Fruit fly (Drosophila melanogaster) whole organism, embryonic: ENCODE results near the gene fliI.
A peak's percentile ranks its signal among the peaks of the same experiment; 100 is the strongest.

Experiments
- Ada2b ChIP-seq: fragments of 200-800 bp; sonication (Bioruptor generic); IDR thresholded peaks from 2 replicates; pipeline ENCODE4 v1.3.6; 2022; ENCODE audit warnings: missing biosample characterization, missing genetic modification characterization
- BtbVII ChIP-seq: fragments of 200-800 bp; sonication (Bioruptor generic); optimal IDR thresholded peaks from 3 replicates; lab custom pipeline; 2017; ENCODE audit warnings: missing biosample characterization, mild to moderate bottlenecking, missing genetic modification characterization
- CG10209 ChIP-seq: fragments of 200-800 bp; sonication (Bioruptor generic); optimal IDR thresholded peaks from 3 replicates; lab custom pipeline; 2017; ENCODE audit warnings: missing biosample characterization, mild to moderate bottlenecking, missing genetic modification characterization, missing genetic modification reagents
- CG11247 ChIP-seq: fragments of 200-800 bp; sonication (Bioruptor generic); IDR thresholded peaks from 2 replicates; pipeline ENCODE4 v1.3.6; 2022; ENCODE audit warnings: missing biosample characterization, missing genetic modification characterization
- CG11560 ChIP-seq: fragments of 200-800 bp; sonication (Bioruptor generic); IDR thresholded peaks from 3 replicates; pipeline ENCODE4 v1.3.6; 2022; ENCODE audit warnings: missing biosample characterization, missing genetic modification characterization
- CG12299 ChIP-seq: fragments of 200-800 bp; sonication (Bioruptor generic); optimal IDR thresholded peaks from 2 replicates; lab custom pipeline; 2018; ENCODE audit warnings: missing biosample characterization, mild to moderate bottlenecking, missing genetic modification characterization
- CG13287 ChIP-seq: fragments of 200-800 bp; sonication (Bioruptor generic); IDR thresholded peaks from 2 replicates; pipeline ENCODE4 v1.3.6; 2022; ENCODE audit warnings: missing biosample characterization, missing genetic modification characterization; ENCODE audit not compliant: partially characterized antibody
- CG13624 ChIP-seq: fragments of 200-800 bp; sonication (Bioruptor generic); optimal IDR thresholded peaks from 2 replicates; lab custom pipeline; 2016; ENCODE audit warnings: missing biosample characterization, missing genetic modification characterization
- CG15479 ChIP-seq: fragments of 200-800 bp; sonication (Bioruptor generic); optimal IDR thresholded peaks from 3 replicates; lab custom pipeline; 2019; ENCODE audit warnings: missing biosample characterization, mild to moderate bottlenecking, missing genetic modification characterization, moderate library complexity
- CG16779 ChIP-seq: fragments of 200-800 bp; sonication (Bioruptor generic); IDR thresholded peaks from 2 replicates; pipeline ENCODE4 v1.3.6; 2022; ENCODE audit warnings: missing biosample characterization, missing genetic modification characterization
- CG17802 ChIP-seq: fragments of 200-800 bp; sonication (Bioruptor generic); optimal IDR thresholded peaks from 2 replicates; lab custom pipeline; 2018; ENCODE audit warnings: missing biosample characterization, mild to moderate bottlenecking, missing genetic modification characterization, moderate library complexity
- CG2120 ChIP-seq: fragments of 200-800 bp; sonication (Bioruptor generic); optimal IDR thresholded peaks from 3 replicates; lab custom pipeline; 2016; ENCODE audit warnings: missing biosample characterization, missing genetic modification characterization
- CG2712 ChIP-seq: fragments of 200-800 bp; optimal IDR thresholded peaks from 3 replicates; lab custom pipeline; 2019; ENCODE audit warnings: missing biosample characterization, mild to moderate bottlenecking, missing genetic modification characterization, moderate library complexity
- CG4360 ChIP-seq: fragments of 200-800 bp; sonication (Bioruptor generic); IDR thresholded peaks from 2 replicates; pipeline ENCODE4 v1.3.6; 2022; ENCODE audit warnings: missing biosample characterization, missing genetic modification characterization
- CG6254 ChIP-seq: fragments of 200-800 bp; sonication (Bioruptor generic); optimal IDR thresholded peaks from 3 replicates; lab custom pipeline; 2017; ENCODE audit warnings: mild to moderate bottlenecking, missing biosample characterization, missing genetic modification reagents, missing genetic modification characterization
- CG7372 ChIP-seq: fragments of 200-800 bp; sonication (Bioruptor generic); IDR thresholded peaks from 2 replicates; pipeline ENCODE4 v1.3.6; 2022; ENCODE audit warnings: missing biosample characterization, missing genetic modification characterization
- CG8924 ChIP-seq: fragments of 200-800 bp; optimal IDR thresholded peaks from 3 replicates; lab custom pipeline; 2019; ENCODE audit warnings: missing biosample characterization, mild to moderate bottlenecking, missing genetic modification characterization, moderate library complexity
- CG9215 ChIP-seq: fragments of 200-800 bp; sonication (Bioruptor generic); IDR thresholded peaks from 2 replicates; pipeline ENCODE4 v1.3.6; 2022; ENCODE audit warnings: missing biosample characterization, missing genetic modification characterization
- Camta ChIP-seq: fragments of 200-800 bp; sonication (Bioruptor generic); optimal IDR thresholded peaks from 2 replicates; lab custom pipeline; 2016; ENCODE audit warnings: missing biosample characterization, missing genetic modification characterization
- Dip3 ChIP-seq: fragments of 200-800 bp; sonication (Bioruptor generic); optimal IDR thresholded peaks from 3 replicates; lab custom pipeline; 2016; ENCODE audit warnings: missing biosample characterization, missing genetic modification characterization
- H2.0 ChIP-seq: fragments of 200-800 bp; sonication (Bioruptor generic); IDR thresholded peaks from 2 replicates; pipeline ENCODE4 v1.3.6; 2022; ENCODE audit warnings: missing biosample characterization, missing genetic modification characterization
- HLH3B ChIP-seq: fragments of 200-800 bp; sonication (Bioruptor generic); IDR thresholded peaks from 2 replicates; pipeline ENCODE4 v1.3.6; 2022; ENCODE audit warnings: missing biosample characterization, missing genetic modification characterization
- HLH4C ChIP-seq: fragments of 200-800 bp; sonication (Bioruptor generic); IDR thresholded peaks from 3 replicates; pipeline ENCODE4 v1.3.6; 2022; ENCODE audit warnings: missing biosample characterization, missing genetic modification characterization; ENCODE audit not compliant: partially characterized antibody
- Jarid2 ChIP-seq: fragments of 200-800 bp; sonication (Bioruptor generic); optimal IDR thresholded peaks from 3 replicates; lab custom pipeline; 2017; ENCODE audit warnings: mild to moderate bottlenecking, missing biosample characterization, missing genetic modification reagents, missing genetic modification characterization
- Mes4 ChIP-seq: fragments of 200-800 bp; sonication (Bioruptor generic); optimal IDR thresholded peaks from 2 replicates; lab custom pipeline; 2016; ENCODE audit warnings: missing biosample characterization, missing genetic modification characterization
- NC2α ChIP-seq: fragments of 200-800 bp; sonication (Bioruptor generic); optimal IDR thresholded peaks from 2 replicates; lab custom pipeline; 2016; ENCODE audit warnings: missing biosample characterization, missing genetic modification characterization
- Oli ChIP-seq: fragments of 200-800 bp; sonication (Bioruptor generic); optimal IDR thresholded peaks from 2 replicates; lab custom pipeline; 2018; ENCODE audit warnings: missing biosample characterization, mild to moderate bottlenecking, missing genetic modification characterization, moderate library complexity
- Optix ChIP-seq: fragments of 200-800 bp; sonication (Bioruptor generic); IDR thresholded peaks from 3 replicates; pipeline ENCODE4 v1.3.6; 2022; ENCODE audit warnings: missing biosample characterization, missing genetic modification characterization
- Rx ChIP-seq: fragments of 200-800 bp; sonication (Bioruptor generic); IDR thresholded peaks from 2 replicates; pipeline ENCODE4 v1.3.6; 2022; ENCODE audit warnings: missing biosample characterization, missing genetic modification characterization
- ac ChIP-seq: fragments of 200-800 bp; sonication (Bioruptor generic); optimal IDR thresholded peaks from 3 replicates; lab custom pipeline; 2017; ENCODE audit warnings: missing biosample characterization, mild to moderate bottlenecking, missing genetic modification characterization
- bowl ChIP-seq: fragments of 200-800 bp; sonication (Bioruptor generic); IDR thresholded peaks from 2 replicates; pipeline ENCODE4 v1.3.6; 2022; ENCODE audit warnings: missing biosample characterization, missing genetic modification characterization
- cas ChIP-seq: fragments of 200-800 bp; sonication (Bioruptor generic); IDR thresholded peaks from 2 replicates; pipeline ENCODE4 v1.3.6; 2022; ENCODE audit warnings: missing biosample characterization, missing genetic modification characterization
- caup ChIP-seq: fragments of 200-800 bp; sonication (Bioruptor generic); optimal IDR thresholded peaks from 3 replicates; lab custom pipeline; 2017; ENCODE audit warnings: missing biosample characterization, mild to moderate bottlenecking, missing genetic modification characterization, moderate library complexity; ENCODE audit not compliant: severe bottlenecking
- dm ChIP-seq: fragments of 200-800 bp; sonication (Bioruptor generic); optimal IDR thresholded peaks from 3 replicates; lab custom pipeline; 2016; ENCODE audit warnings: missing biosample characterization, missing genetic modification characterization
- en ChIP-seq: fragments of 200-800 bp; sonication (Bioruptor generic); optimal IDR thresholded peaks from 2 replicates; lab custom pipeline; 2016; ENCODE audit warnings: missing biosample characterization, missing genetic modification characterization
- gsb ChIP-seq: fragments of 200-800 bp; sonication (Bioruptor generic); IDR thresholded peaks from 2 replicates; pipeline ENCODE4 v1.3.6; 2022; ENCODE audit warnings: missing biosample characterization, missing genetic modification characterization
- gsb-n ChIP-seq: fragments of 200-800 bp; sonication (Bioruptor generic); optimal IDR thresholded peaks from 3 replicates; lab custom pipeline; 2018; ENCODE audit warnings: missing biosample characterization, mild to moderate bottlenecking, missing genetic modification characterization
- hbn ChIP-seq: fragments of 200-800 bp; sonication (Bioruptor generic); IDR thresholded peaks from 2 replicates; pipeline ENCODE4 v1.3.6; 2022; ENCODE audit warnings: missing biosample characterization, missing genetic modification characterization; ENCODE audit not compliant: partially characterized antibody
- hth ChIP-seq: fragments of >200 bp; optimal IDR thresholded peaks from 2 replicates; lab custom pipeline; 2017; ENCODE audit warnings: inconsistent platforms
- ind ChIP-seq: fragments of 200-800 bp; sonication (Bioruptor generic); optimal IDR thresholded peaks from 3 replicates; lab custom pipeline; 2016; ENCODE audit warnings: missing biosample characterization, missing genetic modification characterization
- klu ChIP-seq: fragments of 200-800 bp; sonication (Bioruptor generic); IDR thresholded peaks from 2 replicates; pipeline ENCODE4 v1.3.6; 2022; ENCODE audit warnings: missing biosample characterization, missing genetic modification characterization
- lab ChIP-seq: fragments of 200-800 bp; sonication (Bioruptor generic); optimal IDR thresholded peaks from 3 replicates; lab custom pipeline; 2017; ENCODE audit warnings: missing biosample characterization, missing genetic modification characterization, mild to moderate bottlenecking, moderate library complexity, missing genetic modification reagents
- odd ChIP-seq: fragments of 200-800 bp; sonication (Bioruptor generic); optimal IDR thresholded peaks from 2 replicates; lab custom pipeline; 2017; ENCODE audit warnings: missing biosample characterization, mild to moderate bottlenecking, missing genetic modification characterization
- sc ChIP-seq, 3 experiments: fragments of >200 bp in 2 of 3; fragments of 200-800 bp in 1 of 3; sonication (Bioruptor generic) in 1 of 3; optimal IDR thresholded peaks; 2 replicates in 2 of 3; 3 replicates in 1 of 3; lab custom pipeline; 2017; ENCODE audit warnings: mild to moderate bottlenecking in 1 of 3, missing biosample characterization in 1 of 3, missing genetic modification characterization in 1 of 3, missing genetic modification reagents in 1 of 3
- tgo ChIP-seq: fragments of 200-800 bp; sonication (Bioruptor generic); IDR thresholded peaks from 3 replicates; pipeline ENCODE4 v1.3.6; 2022; ENCODE audit warnings: missing biosample characterization, missing genetic modification characterization
- tup ChIP-seq: fragments of 200-800 bp; sonication (Bioruptor generic); optimal IDR thresholded peaks from 2 replicates; lab custom pipeline; 2016; ENCODE audit warnings: missing biosample characterization, mild to moderate bottlenecking, missing genetic modification characterization, moderate library complexity
- unc-4 ChIP-seq: fragments of 200-800 bp; sonication (Bioruptor generic); IDR thresholded peaks from 2 replicates; pipeline ENCODE4 v1.3.6; 2022; ENCODE audit warnings: missing biosample characterization, missing genetic modification characterization; ENCODE audit not compliant: partially characterized antibody
- wek ChIP-seq: fragments of 200-800 bp; sonication (Bioruptor generic); optimal IDR thresholded peaks from 3 replicates; lab custom pipeline; 2018; ENCODE audit warnings: missing biosample characterization, mild to moderate bottlenecking, missing genetic modification characterization, moderate library complexity
- wor ChIP-seq: fragments of 200-800 bp; sonication (Bioruptor generic); IDR thresholded peaks from 2 replicates; pipeline ENCODE4 v1.3.6; 2022; ENCODE audit warnings: missing biosample characterization, missing genetic modification characterization
- yki ChIP-seq: fragments of >200 bp; optimal IDR thresholded peaks from 3 replicates; lab custom pipeline; 2018
- z ChIP-seq: fragments of 200-800 bp; sonication (Bioruptor generic); IDR thresholded peaks from 3 replicates; pipeline ENCODE4 v1.3.6; 2022; ENCODE audit warnings: missing biosample characterization, missing genetic modification characterization

fliI gene

dm6 chrX:21349800-21350309, 10.3 kb downstream of the fliI start, which contains the start of the genes peng and sol (continued):
- peak; percentile 56 for TF ChIP-seq caup (GFP tag; lab: Kevin White, UChicago)
- peak; percentile 65 for TF ChIP-seq CG2712
- no peak for TF ChIP-seq HLH4C (GFP tag; lab: Robert Waterston, UW)
- no peak for TF ChIP-seq cas
- TF ChIP-seq z (GFP tag; lab: Robert Waterston, UW) = no peak
- TF ChIP-seq BtbVII (GFP tag; lab: Kevin White, UChicago) = peak; percentile 47
- no peak for TF ChIP-seq gsb (GFP tag; lab: Robert Waterston, UW)
- 0 out of 2 replicates have a peak, but pooled peaks have one; percentile 31 for TF ChIP-seq CG7372 (GFP tag; lab: Robert Waterston, UW)
- no peak for TF ChIP-seq yki
- peak; percentile 92 for TF ChIP-seq dm
- TF ChIP-seq hth (lab: Kevin White, UChicago) = no peak
- peak; percentile 57 for TF ChIP-seq CG9215 (GFP tag; lab: Robert Waterston, UW)
- TF ChIP-seq gsb-n (tag; lab: Kevin White, UChicago) = no peak
- TF ChIP-seq CG15479 (GFP tag; lab: Kevin White, UChicago) = no peak
- no peak for TF ChIP-seq ac (GFP tag; lab: Kevin White, UChicago)
- TF ChIP-seq CG13624 (GFP tag; lab: Kevin White, UChicago) = peak; percentile 76
- 0 out of 2 replicates have a peak, but pooled peaks have one; percentile 12 for TF ChIP-seq CG13287 (GFP tag; lab: Robert Waterston, UW)
- TF ChIP-seq Optix (GFP tag; lab: Robert Waterston, UW) = no peak
- TF ChIP-seq hbn (GFP tag; lab: Robert Waterston, UW) = no peak
- peak; percentile 59 for TF ChIP-seq Ada2b (GFP tag; lab: Robert Waterston, UW)
- TF ChIP-seq H2.0 = peak; percentile 64
- TF ChIP-seq odd (GFP tag; lab: Kevin White, UChicago) = peak; percentile 24
- TF ChIP-seq Oli (tag; lab: Kevin White, UChicago) = peak; percentile 63
- no peak for TF ChIP-seq wor (GFP tag; lab: Robert Waterston, UW)
- no peak for TF ChIP-seq NC2α (GFP tag; lab: Kevin White, UChicago)
- TF ChIP-seq sc (optimal IDR thresholded peaks at IDR 0.05; lab: Kevin White, UChicago) = no peak
- no peak for TF ChIP-seq sc (GFP tag; optimal IDR thresholded peaks at IDR 0.05; lab: Kevin White, UChicago)
- no peak for TF ChIP-seq lab
- peak; percentile 76 for TF ChIP-seq ind (GFP tag; lab: Kevin White, UChicago)
- TF ChIP-seq klu (GFP tag; lab: Robert Waterston, UW) = peak; percentile 52
- TF ChIP-seq CG11560 (tag; lab: Robert Waterston, UW) = 0 out of 3 replicates have a peak, but pooled peaks have one; percentile 43
- peak; percentile 27; the same call in 1 of the 2 replicates for TF ChIP-seq HLH3B (GFP tag; lab: Robert Waterston, UW)
- peak; percentile 71 for TF ChIP-seq Camta (GFP tag; lab: Kevin White, UChicago)
- TF ChIP-seq CG10209 (GFP tag; lab: Kevin White, UChicago) = peak; percentile 74
- no peak for TF ChIP-seq CG16779 (GFP tag; lab: Robert Waterston, UW)
- TF ChIP-seq Mes4 (GFP tag; lab: Kevin White, UChicago) = peak; percentile 36
- peak; percentile 89 for TF ChIP-seq CG2120 (GFP tag; lab: Kevin White, UChicago)
- TF ChIP-seq CG6254 (GFP tag; lab: Kevin White, UChicago) = no peak
- peak; percentile 46 for TF ChIP-seq CG8924 (tag; lab: Kevin White, UChicago)
- peak; percentile 73 for TF ChIP-seq tgo (GFP tag; lab: Robert Waterston, UW)
- TF ChIP-seq CG11247 = peak; percentile 64; the same call in 1 of the 2 replicates
- TF ChIP-seq unc-4 (GFP tag; lab: Robert Waterston, UW) = no peak
- TF ChIP-seq tup (GFP tag; lab: Kevin White, UChicago) = no peak
- no peak for TF ChIP-seq wek
- peak; percentile 76 for TF ChIP-seq Dip3 (GFP tag; lab: Kevin White, UChicago)
- TF ChIP-seq en (GFP tag; lab: Kevin White, UChicago) = peak; percentile 38
- TF ChIP-seq CG12299 = peak; percentile 42
- TF ChIP-seq bowl (GFP tag; lab: Robert Waterston, UW) = no peak
- no peak for TF ChIP-seq Jarid2 (GFP tag; lab: Kevin White, UChicago)
- TF ChIP-seq CG17802 (tag; lab: Kevin White, UChicago) = no peak
- peak; percentile 22; the same call in 1 of the 2 replicates for TF ChIP-seq Rx (GFP tag; lab: Robert Waterston, UW)
- TF ChIP-seq CG4360 (GFP tag; lab: Robert Waterston, UW) = no peak
